Worm (Caenorhabditis elegans): ENCODE measurements around the gene F45F2.10.

Gene F45F2.10

ce11 chrV:8465386-8465785 is 53.3 kb downstream of the F45F2.10 start, which contains the start of gene mrps-2:
TSS of gene mrps-2 (plus strand) at chrV:8465686.
- TF ChIP-seq ztf-29 (GFP tag; IDR thresholded peaks at IDR 0.05) (no peak), flt-1 (GFP tag; IDR thresholded peaks at IDR 0.05) (no peak), cog-1 (tag; optimal IDR thresholded peaks at IDR 0.05) (no peak), T22C8.4 (GFP tag; IDR thresholded peaks at IDR 0.05) (no peak), med-1 (GFP tag; optimal IDR thresholded peaks at IDR 0.05; ENCODE audit: insufficient read depth) (no peak)

Measured in whole organism, midembryonic.